Worm (Caenorhabditis elegans) whole organism, L4 larva: ENCODE results near the gene F54H12.5.

Source experiments
- F49E8.2 ChIP-seq: sonication (generic microtip); optimal IDR thresholded peaks from 2 replicates; lab custom pipeline; 2016; ENCODE audit warnings: missing compliant biosample characterization, mild to moderate bottlenecking, missing genetic modification characterization, borderline replicate concordance
- T20F7.1 ChIP-seq: fragments of 200-800 bp; sonication (Bioruptor generic); optimal IDR thresholded peaks from 2 replicates; lab custom pipeline; 2018; ENCODE audit warnings: mild to moderate bottlenecking, missing genetic modification characterization, missing compliant biosample characterization
- Y105C5A.15 ChIP-seq: fragments of 200-800 bp; sonication (Bioruptor generic); IDR thresholded peaks from 2 replicates; pipeline ENCODE4 v1.3.6; 2022; ENCODE audit warnings: missing genetic modification characterization, missing compliant biosample characterization
- Y48G9A.11 ChIP-seq: fragments of 200-800 bp; sonication (Bioruptor generic); IDR thresholded peaks from 2 replicates; pipeline ENCODE4 v1.3.6; 2022; ENCODE audit warnings: missing genetic modification reagents, missing genetic modification characterization, missing compliant biosample characterization
- aha-1 ChIP-seq: fragments of 150-350 bp; peaks from one replicate; lab custom pipeline; 2014; ENCODE audit warnings: missing biosample characterization, missing genetic modification characterization
- aly-2 ChIP-seq: sonication (generic microtip); optimal IDR thresholded peaks from 2 replicates; lab custom pipeline; 2018; ENCODE audit warnings: missing biosample characterization, missing genetic modification characterization
- ceh-62 ChIP-seq: sonication (generic microtip); optimal IDR thresholded peaks from 2 replicates; lab custom pipeline; 2017; ENCODE audit warnings: missing biosample characterization, missing genetic modification characterization
- ces-1 ChIP-seq: fragments of 150-350 bp; sonication (generic microtip); optimal IDR thresholded peaks from 4 replicates; lab custom pipeline; 2014; ENCODE audit warnings: missing biosample characterization, missing genetic modification reagents, missing genetic modification characterization
- daf-16 ChIP-seq, 3 experiments: sonication (generic microtip); optimal IDR thresholded peaks; 2 replicates each; lab custom pipeline; 2016 to 2017; ENCODE audit warnings: missing genetic modification characterization in 3 of 3, missing genetic modification reagents in 3 of 3, mild to moderate bottlenecking in 2 of 3, missing compliant biosample characterization in 2 of 3, missing biosample characterization in 1 of 3, moderate library complexity in 1 of 3
- dmd-6 ChIP-seq: fragments of 200-800 bp; sonication (Bioruptor generic); IDR thresholded peaks from 2 replicates; pipeline ENCODE4 v1.3.6; 2022; ENCODE audit warnings: missing genetic modification reagents, missing genetic modification characterization, missing compliant biosample characterization
- dpl-1 ChIP-seq: fragments of 150-350 bp; optimal IDR thresholded peaks from 2 replicates; lab custom pipeline; 2014; ENCODE audit warnings: missing biosample characterization, missing genetic modification reagents, missing genetic modification characterization
- dve-1 ChIP-seq: sonication (generic microtip); optimal IDR thresholded peaks from 2 replicates; lab custom pipeline; 2017; ENCODE audit warnings: antibody characterized with exemption, mild to moderate bottlenecking, missing genetic modification characterization, missing compliant biosample characterization; ENCODE audit not compliant: insufficient read depth
- egl-27 ChIP-seq: sonication (generic microtip); optimal IDR thresholded peaks from 3 replicates; lab custom pipeline; 2017; ENCODE audit warnings: missing biosample characterization, missing genetic modification reagents, missing genetic modification characterization
- fkh-10 ChIP-seq: fragments of 150-350 bp; optimal IDR thresholded peaks from 2 replicates; lab custom pipeline; 2014; ENCODE audit warnings: missing biosample characterization, missing genetic modification reagents, missing genetic modification characterization
- fos-1 ChIP-seq: fragments of 150-350 bp; optimal IDR thresholded peaks from 2 replicates; lab custom pipeline; 2014; ENCODE audit warnings: missing biosample characterization, missing genetic modification characterization
- gei-8 ChIP-seq: fragments of 200-800 bp; sonication (Bioruptor generic); optimal IDR thresholded peaks from 2 replicates; lab custom pipeline; 2018; ENCODE audit warnings: mild to moderate bottlenecking, missing genetic modification characterization, missing compliant biosample characterization
- hif-1 ChIP-seq, 2 experiments: sonication (generic microtip); optimal IDR thresholded peaks; 2 replicates each; lab custom pipeline; 2016 to 2017; ENCODE audit warnings: missing compliant biosample characterization in 2 of 2, missing genetic modification characterization in 2 of 2, missing genetic modification reagents in 2 of 2, missing genotype in 2 of 2, mild to moderate bottlenecking in 1 of 2
- hlh-11 ChIP-seq: fragments of 200-800 bp; sonication (Bioruptor generic); optimal IDR thresholded peaks from 2 replicates; lab custom pipeline; 2018; ENCODE audit warnings: mild to moderate bottlenecking, missing genetic modification characterization, missing compliant biosample characterization
- hlh-30 ChIP-seq: sonication (generic microtip); optimal IDR thresholded peaks from 2 replicates; lab custom pipeline; 2017; ENCODE audit warnings: antibody characterized with exemption, mild to moderate bottlenecking, missing genetic modification characterization, missing compliant biosample characterization; ENCODE audit not compliant: insufficient read depth
- hmg-1.1 ChIP-seq: fragments of 200-800 bp; sonication (Bioruptor generic); IDR thresholded peaks from 2 replicates; pipeline ENCODE4 v1.3.6; 2022; ENCODE audit warnings: missing genetic modification reagents, missing genetic modification characterization, missing compliant biosample characterization
- lim-7 ChIP-seq: fragments of 200-800 bp; sonication (Bioruptor generic); IDR thresholded peaks from 2 replicates; pipeline ENCODE4 v1.3.6; 2022; ENCODE audit warnings: missing genetic modification characterization, missing compliant biosample characterization
- lin-15B ChIP-seq: fragments of 150-350 bp; sonication (generic microtip); optimal IDR thresholded peaks from 3 replicates; lab custom pipeline; 2014; ENCODE audit warnings: missing biosample characterization, missing genetic modification characterization
- lin-29 ChIP-seq: fragments of 200-800 bp; sonication (Bioruptor generic); IDR thresholded peaks from 2 replicates; pipeline ENCODE4 v1.3.6; 2022; ENCODE audit warnings: missing genetic modification reagents, missing genetic modification characterization, missing compliant biosample characterization
- lin-38 ChIP-seq: fragments of 200-800 bp; sonication (Bioruptor generic); IDR thresholded peaks from 2 replicates; pipeline ENCODE4 v1.3.6; 2022; ENCODE audit warnings: missing genetic modification reagents, missing genetic modification characterization, missing compliant biosample characterization
- lin-39 ChIP-seq: fragments of 150-350 bp; optimal IDR thresholded peaks from 2 replicates; lab custom pipeline; 2014; ENCODE audit warnings: missing biosample characterization, missing genetic modification reagents, missing genetic modification characterization
- lsy-2 ChIP-seq, 2 experiments: fragments of 150-350 bp in 1 of 2; sonication (generic microtip) in 1 of 2; optimal IDR thresholded peaks; 2 replicates each; lab custom pipeline; 2014 to 2017; ENCODE audit warnings: missing biosample characterization in 2 of 2, missing genetic modification characterization in 2 of 2
- mep-1 ChIP-seq: fragments of 150-350 bp; sonication (generic microtip); optimal IDR thresholded peaks from 3 replicates; lab custom pipeline; 2014; ENCODE audit warnings: missing biosample characterization, missing genetic modification characterization
- mes-2 ChIP-seq: sonication (generic microtip); optimal IDR thresholded peaks from 2 replicates; lab custom pipeline; 2016; ENCODE audit warnings: missing genotype, mild to moderate bottlenecking, missing genetic modification characterization, missing compliant biosample characterization; ENCODE audit not compliant: poor library complexity, severe bottlenecking
- mxl-3 ChIP-seq: fragments of 200-800 bp; sonication (Bioruptor generic); optimal IDR thresholded peaks from 2 replicates; lab custom pipeline; 2018; ENCODE audit warnings: mild to moderate bottlenecking, missing genetic modification characterization, missing compliant biosample characterization
- nhr-10 ChIP-seq: fragments of 150-350 bp; optimal IDR thresholded peaks from 2 replicates; lab custom pipeline; 2014; ENCODE audit warnings: missing biosample characterization, missing genetic modification characterization
- nhr-11 ChIP-seq: fragments of 150-350 bp; optimal IDR thresholded peaks from 2 replicates; lab custom pipeline; 2014; ENCODE audit warnings: missing biosample characterization, missing genetic modification characterization
- nhr-25 ChIP-seq: sonication (generic microtip); optimal IDR thresholded peaks from 2 replicates; lab custom pipeline; 2017; ENCODE audit warnings: missing genetic modification characterization, mild to moderate bottlenecking, missing compliant biosample characterization, antibody characterized with exemption, moderate library complexity, borderline replicate concordance; ENCODE audit not compliant: insufficient read depth
- nhr-28 ChIP-seq: fragments of 150-350 bp; optimal IDR thresholded peaks from 2 replicates; lab custom pipeline; 2014; ENCODE audit warnings: missing biosample characterization, missing genetic modification characterization
- nhr-6 ChIP-seq: fragments of 150-350 bp; optimal IDR thresholded peaks from 2 replicates; lab custom pipeline; 2014; ENCODE audit warnings: missing biosample characterization, missing genetic modification characterization
- nhr-77 ChIP-seq: fragments of 150-350 bp; optimal IDR thresholded peaks from 2 replicates; lab custom pipeline; 2014; ENCODE audit warnings: missing biosample characterization, missing genetic modification characterization
- pqm-1 ChIP-seq: sonication (generic microtip); optimal IDR thresholded peaks from 2 replicates; lab custom pipeline; 2017; ENCODE audit warnings: missing biosample characterization, missing genetic modification characterization
- rbr-2 ChIP-seq: sonication (generic microtip); optimal IDR thresholded peaks from 2 replicates; lab custom pipeline; 2016; ENCODE audit warnings: missing genotype, missing genetic modification characterization, missing compliant biosample characterization
- sdz-12 ChIP-seq: fragments of 200-800 bp; sonication (Bioruptor generic); optimal IDR thresholded peaks from 2 replicates; lab custom pipeline; 2018; ENCODE audit warnings: mild to moderate bottlenecking, missing genetic modification characterization, missing compliant biosample characterization
- set-16 ChIP-seq: fragments of 200-800 bp; sonication (Bioruptor generic); IDR thresholded peaks from 2 replicates; pipeline ENCODE4 v1.3.6; 2022; ENCODE audit warnings: missing genetic modification reagents, missing genetic modification characterization, missing compliant biosample characterization
- spr-3 ChIP-seq: fragments of 200-800 bp; sonication (Bioruptor generic); optimal IDR thresholded peaks from 2 replicates; lab custom pipeline; 2018; ENCODE audit warnings: mild to moderate bottlenecking, missing genetic modification characterization, missing compliant biosample characterization
- unc-130 ChIP-seq: sonication (generic microtip); optimal IDR thresholded peaks from 2 replicates; lab custom pipeline; 2016; ENCODE audit warnings: missing genetic modification reagents, missing genetic modification characterization, missing compliant biosample characterization
- unc-62 ChIP-seq, 3 experiments: fragments of 150-350 bp in 1 of 3; sonication (generic microtip); optimal IDR thresholded peaks in 2 of 3; peaks in 1 of 3; 1 replicate in 1 of 3; 2 replicates in 2 of 3; lab custom pipeline; 2014 to 2017; ENCODE audit warnings: missing biosample characterization in 3 of 3, missing genetic modification characterization in 3 of 3, missing genetic modification reagents in 3 of 3, missing genotype in 1 of 3
- zag-1 ChIP-seq: fragments of 150-350 bp; optimal IDR thresholded peaks from 2 replicates; lab custom pipeline; 2014; ENCODE audit warnings: missing biosample characterization, missing genetic modification characterization
- ztf-7 ChIP-seq: fragments of 150-350 bp; optimal IDR thresholded peaks from 2 replicates; lab custom pipeline; 2014; ENCODE audit warnings: missing biosample characterization, missing genetic modification characterization

Gene F54H12.5

ce11 chrIII:7940819-7941218, 31.1 kb downstream of the F54H12.5 start, which contains the start of gene C29E4.12:
Gene C29E4.12, plus strand, starts transcription at chrIII:7941151.
- TF ChIP-seq dve-1 (tag; lab: Kevin White, UChicago) (peak; percentile 26), hlh-30 (tag; lab: Kevin White, UChicago) (peak; percentile 79), nhr-6 (tag; lab: Kevin White, UChicago) (peak; percentile 45), dpl-1 (GFP tag; lab: Kevin White, UChicago) (peak; percentile 96), lin-38 (no peak; the same call in 1 of the 2 replicates), ceh-62 (no peak), mes-2 (peak; percentile 77), ces-1 (GFP tag; lab: Kevin White, UChicago) (no peak), lsy-2 (tag; optimal IDR thresholded peaks at IDR 0.05; lab: Kevin White, UChicago) (peak in 1 of 2 experiments; percentile 83), hif-1 (tag; optimal IDR thresholded peaks at IDR 0.05; lab: Kevin White, UChicago) (peak in 1 of 2 experiments; percentile 27), ztf-7 (tag; lab: Kevin White, UChicago) (no peak), nhr-77 (tag; lab: Kevin White, UChicago) (no peak), aha-1 (peak; percentile 62), fkh-10 (GFP tag; lab: Kevin White, UChicago) (peak; percentile 38), nhr-25 (peak; percentile 55), egl-27 (tag; lab: Kevin White, UChicago) (no peak), lin-15B (no peak), nhr-11 (tag; lab: Kevin White, UChicago) (peak; percentile 11), nhr-28 (peak; percentile 52), gei-8 (GFP tag; lab: Kevin White, UChicago) (no peak), T20F7.1 (GFP tag; lab: Kevin White, UChicago) (peak; percentile 99), Y48G9A.11 (GFP tag; lab: Robert Waterston, UW) (peak; percentile 94), hmg-1.1 (GFP tag; lab: Robert Waterston, UW) (peak; percentile 65; the same call in 1 of the 2 replicates)

- TF ChIP-seq fos-1 (tag; lab: Kevin White, UChicago) (no peak), zag-1 (no peak)
Observed at ce11 chrIII:7937548-7937947, 34.4 kb downstream of the F54H12.5 start, which contains the start of gene C29E4.10. Gene C29E4.10, plus strand, starts transcription at chrIII:7937848.

- TF ChIP-seq dve-1 (tag; lab: Kevin White, UChicago) = peak; percentile 16
- no peak for TF ChIP-seq dmd-6
- peak; percentile 22 for TF ChIP-seq pqm-1 (tag; lab: Kevin White, UChicago)
- TF ChIP-seq daf-16 (GFP tag; optimal IDR thresholded peaks at IDR 0.05; lab: Kevin White, UChicago) = no peak
- TF ChIP-seq daf-16 (tag; optimal IDR thresholded peaks at IDR 0.05; lab: Kevin White, UChicago) = peak; percentile 50
Observed at ce11 chrIII:7933235-7933634, 38.7 kb downstream of the F54H12.5 start, which contains the start of gene ran-2. Gene ran-2, plus strand, starts transcription at chrIII:7933535.

ce11 chrIII:7928549-7929129, 43.3 kb downstream of the F54H12.5 start, which contains the start of the genes C29E4.13 and npp-15:
Gene C29E4.13, minus strand, starts transcription at chrIII:7928717.
Gene npp-15, plus strand, starts transcription at chrIII:7929043.
- TF ChIP-seq mxl-3 (GFP tag; lab: Kevin White, UChicago) (no peak), hlh-11 (no peak), unc-62 (GFP tag; optimal IDR thresholded peaks at IDR 0.05 in 1 of 2; lab: Kevin White, UChicago) (no peak), unc-62 (tag; optimal IDR thresholded peaks at IDR 0.05; lab: Kevin White, UChicago) (no peak), pqm-1 (tag; lab: Kevin White, UChicago) (peak; percentile 21), hlh-30 (tag; lab: Kevin White, UChicago) (peak; percentile 12), spr-3 (GFP tag; lab: Kevin White, UChicago) (no peak), nhr-10 (tag; lab: Kevin White, UChicago) (no peak), daf-16 (GFP tag; optimal IDR thresholded peaks at IDR 0.05; lab: Kevin White, UChicago) (no peak), daf-16 (tag; optimal IDR thresholded peaks at IDR 0.05; lab: Kevin White, UChicago) (peak; percentile 37), unc-130 (GFP tag; lab: Kevin White, UChicago) (peak; percentile 39), F49E8.2 (tag; lab: Kevin White, UChicago) (no peak), mep-1 (tag; lab: Kevin White, UChicago) (peak; percentile 10), lin-29 (GFP tag; lab: Robert Waterston, UW) (no peak), lim-7 (GFP tag; lab: Robert Waterston, UW) (no peak), set-16 (no peak), rbr-2 (no peak), ztf-7 (tag; lab: Kevin White, UChicago) (no peak), lin-39 (tag; lab: Kevin White, UChicago) (no peak), Y105C5A.15 (GFP tag; lab: Robert Waterston, UW) (no peak), mes-2 (peak; percentile 64), aly-2 (no peak), sdz-12 (no peak)
